Worm (Caenorhabditis elegans): Measurements from ENCODE around the gene nhr-11.

DNA sequence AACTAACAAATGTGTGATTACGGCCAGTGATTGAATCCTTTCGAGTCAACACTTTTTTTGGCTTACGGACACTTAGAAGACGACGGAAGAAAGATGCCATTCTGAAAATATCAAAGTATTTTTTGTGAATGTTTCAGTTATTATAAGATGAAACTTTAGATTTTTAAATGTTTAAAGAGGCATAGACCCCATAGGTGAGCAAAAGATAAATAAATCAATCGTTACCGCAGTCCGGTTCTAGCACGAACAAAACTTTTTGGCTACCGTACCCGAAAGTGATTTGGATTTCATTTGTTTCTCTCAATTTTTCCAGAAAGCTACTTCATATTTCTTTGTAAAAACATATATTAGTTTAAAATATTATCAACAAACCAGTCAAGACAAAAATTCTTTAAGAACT lies 32.7 kb upstream of the nhr-11 start, which contains the start of gene C53D6.7:
- TF ChIP-seq flt-1 (GFP tag; IDR thresholded peaks at IDR 0.05) = no peak
- no peak for TF ChIP-seq tab-1 (GFP tag; IDR thresholded peaks at IDR 0.05)
